Fruit fly (Drosophila melanogaster) S2 (cell line): Measurements from ENCODE around the gene nop5.

ENCODE experiments used
- CG8478 ChIP-seq: fragments of >200 bp; optimal IDR thresholded peaks from 2 replicates; lab custom pipeline; 2018
- CTCF ChIP-seq, 2 experiments: fragments of >200 bp; optimal IDR thresholded peaks; 2 replicates each; lab custom pipeline; 2018

DNA sequence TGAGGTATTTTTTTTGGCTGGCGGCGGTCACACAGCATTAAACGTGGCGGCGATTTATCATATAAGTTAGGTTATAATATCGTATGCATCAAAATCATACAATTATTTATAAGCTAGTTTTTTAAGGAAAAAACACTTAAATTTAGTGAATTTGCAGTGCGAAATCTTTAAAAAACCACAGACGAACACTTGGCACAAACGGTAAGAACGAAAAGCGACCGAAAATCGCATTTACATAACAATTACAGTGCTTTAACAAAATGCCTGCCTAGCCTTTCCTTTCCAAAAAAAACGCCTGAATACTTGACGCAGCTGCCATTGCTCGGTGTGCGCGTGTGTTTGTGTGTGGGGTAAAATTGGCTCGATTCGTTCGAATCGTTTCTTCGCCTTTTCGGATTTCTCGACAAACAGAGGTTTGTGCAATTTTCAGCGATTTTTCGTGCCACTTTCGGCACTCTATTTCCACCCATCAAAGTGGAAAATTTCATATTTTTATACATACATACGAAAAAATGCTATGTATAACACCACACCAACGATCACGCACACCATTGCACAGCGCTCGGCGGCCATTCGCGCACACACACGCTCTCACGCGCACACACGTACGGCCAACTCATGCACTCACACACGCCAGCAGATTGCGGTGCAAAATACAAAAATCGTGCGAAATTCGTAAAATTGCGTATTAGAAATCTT is 2.3 kb upstream of the nop5 start, which contains the start of gene Hrb27C:
- TF ChIP-seq CG8478 (lab: Kevin White, UChicago) (no peak), CTCF (optimal IDR thresholded peaks at IDR 0.05; lab: Kevin White, UChicago) (peak; percentile 2 to 24)
